Fruit fly (Drosophila melanogaster): ENCODE results near the gene for.

DNA sequence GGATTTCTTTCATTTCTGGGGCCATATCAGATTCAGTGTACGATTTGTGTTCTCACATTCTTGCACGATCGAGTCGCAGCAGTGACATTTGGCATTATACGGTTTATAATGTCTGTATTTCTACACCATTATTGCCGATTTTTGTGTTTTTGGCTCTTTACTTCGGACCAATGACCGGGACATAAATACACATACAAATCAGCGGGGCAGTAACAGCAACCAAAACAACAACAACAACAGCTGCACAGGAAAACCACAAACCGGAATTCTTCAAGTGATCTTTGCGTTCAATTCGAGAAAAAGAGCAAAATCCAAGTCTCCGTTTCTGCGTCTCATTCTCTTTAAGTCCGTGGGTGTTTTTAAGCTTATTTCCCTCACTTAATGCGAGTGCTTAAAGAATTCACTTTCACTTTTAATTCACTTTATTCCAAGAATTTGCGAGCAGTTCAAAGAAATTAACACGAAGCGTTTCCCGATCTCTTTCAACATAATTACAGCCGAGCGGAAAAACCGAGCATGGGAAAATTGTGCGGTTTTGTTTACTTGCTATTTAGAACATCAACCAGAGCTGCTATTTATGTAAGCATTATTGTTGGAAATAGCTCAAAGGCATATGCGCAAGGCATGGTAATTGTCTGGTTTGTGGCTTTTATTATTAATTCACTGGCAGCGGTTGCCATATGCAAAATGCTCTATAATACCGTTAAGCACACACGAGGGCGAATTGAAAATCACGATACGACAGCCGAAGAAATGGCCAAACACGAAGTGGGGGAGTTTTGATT, 25.3 kb downstream of the for start:
- TF ChIP-seq pan (optimal IDR thresholded peaks at IDR 0.05) (no peak), usp (GFP tag; optimal IDR thresholded peaks at IDR 0.05) (no peak), Dll (optimal IDR thresholded peaks at IDR 0.05) (no peak), EcR (GFP tag; optimal IDR thresholded peaks at IDR 0.05) (peak; percentile 22 to 50)

All from whole organism.